Worm (Caenorhabditis elegans) whole organism, young adult: ENCODE measurements around the gene Y37E11AM.3.

Experiments used
- C06A6.2 ChIP-seq: fragments of 200-800 bp; sonication (Bioruptor generic); conservative IDR thresholded peaks from 2 replicates; pipeline ENCODE4 v1.3.6; 2022; ENCODE audit warnings: missing genetic modification characterization, missing compliant biosample characterization
- F33H1.4 ChIP-seq: fragments of 200-800 bp; sonication (Bioruptor generic); IDR thresholded peaks from 2 replicates; pipeline ENCODE4 v1.3.6; 2022; ENCODE audit warnings: missing genetic modification reagents, missing genetic modification characterization, missing compliant biosample characterization
- chd-7 ChIP-seq: sonication (generic microtip); optimal IDR thresholded peaks from 2 replicates; lab custom pipeline; 2016; ENCODE audit warnings: mild to moderate bottlenecking, missing genetic modification characterization, moderate library complexity, missing compliant biosample characterization
- him-1 ChIP-seq: sonication (generic microtip); optimal IDR thresholded peaks from 2 replicates; lab custom pipeline; 2016; ENCODE audit warnings: missing genotype, missing genetic modification reagents, missing genetic modification characterization, missing compliant biosample characterization
- nhr-120 ChIP-seq: fragments of 200-800 bp; sonication (Bioruptor generic); IDR thresholded peaks from 2 replicates; pipeline ENCODE4 v1.3.6; 2022; ENCODE audit warnings: missing genetic modification characterization, missing compliant biosample characterization
- pha-4 ChIP-seq: fragments of 150-350 bp; sonication (generic microtip); optimal IDR thresholded peaks from 2 replicates; lab custom pipeline; 2014; ENCODE audit warnings: missing biosample characterization, missing genetic modification reagents, missing genetic modification characterization
- snpc-4 ChIP-seq, 5 experiments: fragments of 150-350 bp in 1 of 5; sonication (generic microtip) in 4 of 5; optimal IDR thresholded peaks; 2 replicates each; lab custom pipeline; 2014 to 2018; ENCODE audit warnings: missing genetic modification characterization in 5 of 5, missing biosample characterization in 3 of 5, antibody characterized with exemption in 2 of 5, mild to moderate bottlenecking in 2 of 5, missing compliant biosample characterization in 2 of 5, missing genotype in 2 of 5, moderate library complexity in 2 of 5, missing genetic modification reagents in 1 of 5
- unc-62 ChIP-seq: fragments of 150-350 bp; optimal IDR thresholded peaks from 2 replicates; lab custom pipeline; 2014; ENCODE audit warnings: missing biosample characterization, missing genetic modification reagents, missing genetic modification characterization
- ztf-28 ChIP-seq: fragments of 200-800 bp; sonication (Bioruptor generic); IDR thresholded peaks from 2 replicates; pipeline ENCODE4 v1.3.6; 2022; ENCODE audit warnings: missing genetic modification reagents, missing genetic modification characterization, missing compliant biosample characterization

DNA sequence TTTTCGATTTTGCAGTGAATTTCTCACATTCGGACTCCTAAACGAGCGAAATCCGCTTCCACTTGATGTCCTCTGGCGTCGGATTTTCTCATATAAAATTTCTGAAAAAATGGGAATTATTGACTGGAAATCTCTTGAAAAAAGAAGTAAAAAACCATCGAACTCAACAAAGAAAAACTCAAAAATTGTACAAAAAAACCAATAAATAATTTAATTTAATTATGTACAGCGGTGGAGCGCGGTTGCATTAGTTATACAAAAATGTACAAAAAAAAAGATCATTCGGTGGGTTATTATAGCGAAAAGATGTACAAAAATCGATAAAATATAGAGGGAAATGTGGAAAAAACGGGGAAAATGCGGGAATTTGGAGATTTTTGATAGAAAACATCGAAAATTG lies 3.7 kb upstream of the Y37E11AM.3 start, which contains the start of gene Y37E11AM.4:
- TF ChIP-seq him-1 (tag; lab: Kevin White, UChicago) (no peak), C06A6.2 (no peak), F33H1.4 (GFP tag; lab: Robert Waterston, UW) (no peak), nhr-120 (no peak), ztf-28 (GFP tag; lab: Robert Waterston, UW) (no peak), snpc-4 (GFP tag; optimal IDR thresholded peaks at IDR 0.05; lab: Kevin White, UChicago) (no peak), snpc-4 (tag; optimal IDR thresholded peaks at IDR 0.05; lab: Kevin White, UChicago) (no peak), chd-7 (tag; lab: Kevin White, UChicago) (no peak), pha-4 (tag; lab: Kevin White, UChicago) (no peak), unc-62 (GFP tag; lab: Kevin White, UChicago) (no peak)
